Worm (Caenorhabditis elegans): ENCODE data around the gene clec-26.

ce11 chrV:16840283-16840682 is 8.1 kb upstream of the clec-26 start:
- TF ChIP-seq flt-1 (GFP tag; IDR thresholded peaks at IDR 0.05): no peak
- TF ChIP-seq ref-1 (GFP tag; conservative IDR thresholded peaks at IDR 0.05): no peak
- TF ChIP-seq cog-1 (tag; optimal IDR thresholded peaks at IDR 0.05): no peak
